Worm (Caenorhabditis elegans) whole organism, late embryonic: ENCODE data around the gene T08G2.2.

Experiments
- C08G9.2 ChIP-seq: sonication (generic microtip); optimal IDR thresholded peaks from 2 replicates; lab custom pipeline; 2016; ENCODE audit warnings: mild to moderate bottlenecking, missing genetic modification characterization, moderate library complexity, missing compliant biosample characterization
- F13H6.1 ChIP-seq: sonication (generic microtip); optimal IDR thresholded peaks from 2 replicates; lab custom pipeline; 2016; ENCODE audit warnings: missing genetic modification characterization, missing compliant biosample characterization
- K09A11.1 ChIP-seq: sonication (generic microtip); optimal IDR thresholded peaks from 2 replicates; lab custom pipeline; 2017; ENCODE audit warnings: antibody characterized with exemption, mild to moderate bottlenecking, missing genetic modification characterization, missing compliant biosample characterization; ENCODE audit not compliant: insufficient read depth
- Y22D7AL.16 ChIP-seq: sonication (generic microtip); optimal IDR thresholded peaks from 2 replicates; lab custom pipeline; 2016; ENCODE audit warnings: missing genetic modification characterization, missing compliant biosample characterization
- ahr-1 ChIP-seq: sonication (generic microtip); optimal IDR thresholded peaks from 2 replicates; lab custom pipeline; 2016; ENCODE audit warnings: missing genetic modification characterization, missing compliant biosample characterization
- ama-1 ChIP-seq: fragments of 150-350 bp; optimal IDR thresholded peaks from 2 replicates; lab custom pipeline; 2014
- ceh-14 ChIP-seq: sonication (generic microtip); optimal IDR thresholded peaks from 2 replicates; lab custom pipeline; 2016; ENCODE audit warnings: missing genotype, missing genetic modification characterization, missing compliant biosample characterization
- ceh-18 ChIP-seq: sonication (generic microtip); optimal IDR thresholded peaks from 2 replicates; lab custom pipeline; 2016; ENCODE audit warnings: missing genetic modification characterization, missing compliant biosample characterization
- ceh-19 ChIP-seq: fragments of 200-800 bp; sonication (Bioruptor generic); optimal IDR thresholded peaks from 2 replicates; lab custom pipeline; 2018; ENCODE audit warnings: mild to moderate bottlenecking, missing genetic modification characterization, missing compliant biosample characterization
- ceh-2 ChIP-seq: sonication (generic microtip); optimal IDR thresholded peaks from 2 replicates; lab custom pipeline; 2016; ENCODE audit warnings: missing genotype, missing genetic modification characterization, missing compliant biosample characterization
- ceh-24 ChIP-seq: sonication (generic microtip); optimal IDR thresholded peaks from 2 replicates; lab custom pipeline; 2016; ENCODE audit warnings: mild to moderate bottlenecking, missing genetic modification characterization, missing compliant biosample characterization
- ceh-31 ChIP-seq: sonication (generic microtip); optimal IDR thresholded peaks from 2 replicates; lab custom pipeline; 2016; ENCODE audit warnings: missing genetic modification characterization, missing compliant biosample characterization
- ceh-34 ChIP-seq: sonication (generic microtip); optimal IDR thresholded peaks from 2 replicates; lab custom pipeline; 2016; ENCODE audit warnings: mild to moderate bottlenecking, missing genetic modification characterization, missing compliant biosample characterization
- ceh-45 ChIP-seq: fragments of 200-800 bp; sonication (Bioruptor generic); IDR thresholded peaks from 2 replicates; pipeline ENCODE4 v1.3.6; 2022; ENCODE audit warnings: missing genetic modification reagents, missing genetic modification characterization, missing compliant biosample characterization
- ceh-48 ChIP-seq: sonication (generic microtip); optimal IDR thresholded peaks from 2 replicates; lab custom pipeline; 2016; ENCODE audit warnings: missing genetic modification characterization, inconsistent platforms, missing compliant biosample characterization
- ceh-6 ChIP-seq: fragments of 200-800 bp; sonication (Bioruptor generic); optimal IDR thresholded peaks from 2 replicates; lab custom pipeline; 2018; ENCODE audit warnings: mild to moderate bottlenecking, missing genetic modification characterization, missing compliant biosample characterization
- dmd-4 ChIP-seq: sonication (generic microtip); optimal IDR thresholded peaks from 2 replicates; lab custom pipeline; 2016; ENCODE audit warnings: borderline replicate concordance, missing genetic modification characterization, missing compliant biosample characterization
- dve-1 ChIP-seq: sonication (generic microtip); optimal IDR thresholded peaks from 2 replicates; lab custom pipeline; 2017; ENCODE audit warnings: antibody characterized with exemption, mild to moderate bottlenecking, missing genetic modification characterization, missing compliant biosample characterization
- elt-2 ChIP-seq: sonication (generic microtip); optimal IDR thresholded peaks from 2 replicates; lab custom pipeline; 2016; ENCODE audit warnings: missing genetic modification reagents, missing genetic modification characterization, missing compliant biosample characterization
- ets-4 ChIP-seq: sonication (generic microtip); optimal IDR thresholded peaks from 2 replicates; lab custom pipeline; 2016; ENCODE audit warnings: missing genetic modification characterization, missing compliant biosample characterization
- eyg-1 ChIP-seq: sonication (generic microtip); optimal IDR thresholded peaks from 2 replicates; lab custom pipeline; 2016; ENCODE audit warnings: missing genotype, missing genetic modification characterization, missing compliant biosample characterization
- fkh-6 ChIP-seq: sonication (generic microtip); optimal IDR thresholded peaks from 2 replicates; lab custom pipeline; 2016; ENCODE audit warnings: missing genetic modification characterization, missing compliant biosample characterization
- gmeb-2 ChIP-seq: sonication (generic microtip); optimal IDR thresholded peaks from 2 replicates; lab custom pipeline; 2016; ENCODE audit warnings: missing genetic modification characterization, inconsistent platforms, missing compliant biosample characterization
- hlh-15 ChIP-seq: sonication (generic microtip); optimal IDR thresholded peaks from 2 replicates; lab custom pipeline; 2016; ENCODE audit warnings: missing genetic modification characterization, missing compliant biosample characterization
- hlh-30 ChIP-seq: sonication (generic microtip); optimal IDR thresholded peaks from 2 replicates; lab custom pipeline; 2017; ENCODE audit warnings: antibody characterized with exemption, missing genetic modification characterization, missing compliant biosample characterization; ENCODE audit not compliant: insufficient read depth
- hlh-6 ChIP-seq: sonication (generic microtip); optimal IDR thresholded peaks from 2 replicates; lab custom pipeline; 2016; ENCODE audit warnings: missing genotype, missing genetic modification characterization, missing compliant biosample characterization
- hlh-8 ChIP-seq: sonication (generic microtip); optimal IDR thresholded peaks from 2 replicates; lab custom pipeline; 2016; ENCODE audit warnings: missing genotype, missing genetic modification characterization, missing compliant biosample characterization
- madf-2 ChIP-seq: sonication (generic microtip); optimal IDR thresholded peaks from 2 replicates; lab custom pipeline; 2017; ENCODE audit warnings: missing genetic modification characterization, missing compliant biosample characterization
- mec-3 ChIP-seq: sonication (generic microtip); optimal IDR thresholded peaks from 2 replicates; lab custom pipeline; 2016; ENCODE audit warnings: borderline replicate concordance, missing genetic modification characterization, missing compliant biosample characterization
- nfya-1 ChIP-seq: sonication (generic microtip); optimal IDR thresholded peaks from 2 replicates; lab custom pipeline; 2017; ENCODE audit warnings: missing genetic modification characterization, mild to moderate bottlenecking, missing compliant biosample characterization, antibody characterized with exemption, moderate library complexity
- nhr-11 ChIP-seq: fragments of 150-350 bp; optimal IDR thresholded peaks from 2 replicates; lab custom pipeline; 2014; ENCODE audit warnings: missing biosample characterization, missing genetic modification characterization
- nhr-232 ChIP-seq: sonication (generic microtip); optimal IDR thresholded peaks from 2 replicates; lab custom pipeline; 2016; ENCODE audit warnings: missing genetic modification characterization, missing compliant biosample characterization
- npax-4 ChIP-seq: sonication (generic microtip); optimal IDR thresholded peaks from 2 replicates; lab custom pipeline; 2016; ENCODE audit warnings: missing genetic modification characterization, missing compliant biosample characterization
- pag-3 ChIP-seq: sonication (generic microtip); optimal IDR thresholded peaks from 2 replicates; lab custom pipeline; 2016; ENCODE audit warnings: missing compliant biosample characterization, missing genetic modification characterization, borderline replicate concordance
- pat-9 ChIP-seq: fragments of 200-800 bp; sonication (Bioruptor generic); optimal IDR thresholded peaks from 2 replicates; lab custom pipeline; 2018; ENCODE audit warnings: mild to moderate bottlenecking, missing genetic modification characterization, moderate library complexity, missing compliant biosample characterization
- pax-1 ChIP-seq: fragments of 150-350 bp; optimal IDR thresholded peaks from 2 replicates; lab custom pipeline; 2014; ENCODE audit warnings: missing biosample characterization, missing genetic modification characterization
- pha-4 ChIP-seq: fragments of 150-350 bp; optimal IDR thresholded peaks from 2 replicates; lab custom pipeline; 2018; ENCODE audit warnings: missing biosample characterization, missing genetic modification reagents, missing genetic modification characterization
- pros-1 ChIP-seq: fragments of 150-350 bp; optimal IDR thresholded peaks from 2 replicates; lab custom pipeline; 2014; ENCODE audit warnings: missing biosample characterization, missing genetic modification reagents, missing genetic modification characterization
- ref-2 ChIP-seq: sonication (generic microtip); optimal IDR thresholded peaks from 2 replicates; lab custom pipeline; 2016; ENCODE audit warnings: missing genetic modification characterization, missing compliant biosample characterization
- rnt-1 ChIP-seq: sonication (generic microtip); optimal IDR thresholded peaks from 2 replicates; lab custom pipeline; 2016; ENCODE audit warnings: missing genetic modification characterization, missing compliant biosample characterization
- sdc-2 ChIP-seq: sonication (generic microtip); optimal IDR thresholded peaks from 2 replicates; lab custom pipeline; 2016; ENCODE audit warnings: missing genotype, missing genetic modification characterization, missing compliant biosample characterization
- sox-4 ChIP-seq: sonication (generic microtip); optimal IDR thresholded peaks from 2 replicates; lab custom pipeline; 2017; ENCODE audit warnings: mild to moderate bottlenecking, missing genetic modification characterization, inconsistent platforms, missing compliant biosample characterization
- syd-9 ChIP-seq: sonication (generic microtip); optimal IDR thresholded peaks from 2 replicates; lab custom pipeline; 2016; ENCODE audit warnings: mild to moderate bottlenecking, missing genetic modification characterization, moderate library complexity, missing compliant biosample characterization
- tbx-2 ChIP-seq: sonication (generic microtip); optimal IDR thresholded peaks from 2 replicates; lab custom pipeline; 2016; ENCODE audit warnings: missing genetic modification characterization, missing compliant biosample characterization
- ttx-3 ChIP-seq: sonication (generic microtip); optimal IDR thresholded peaks from 2 replicates; lab custom pipeline; 2016; ENCODE audit warnings: missing genetic modification reagents, missing genetic modification characterization, missing compliant biosample characterization
- unc-42 ChIP-seq: sonication (generic microtip); optimal IDR thresholded peaks from 2 replicates; lab custom pipeline; 2016; ENCODE audit warnings: missing genotype, missing genetic modification characterization, missing compliant biosample characterization
- unc-55 ChIP-seq: sonication (generic microtip); optimal IDR thresholded peaks from 2 replicates; lab custom pipeline; 2017; ENCODE audit warnings: missing biosample characterization, missing genetic modification reagents, missing genetic modification characterization
- zip-5 ChIP-seq: sonication (generic microtip); optimal IDR thresholded peaks from 2 replicates; lab custom pipeline; 2016; ENCODE audit warnings: missing genetic modification characterization, missing compliant biosample characterization
- ztf-16 ChIP-seq: sonication (generic microtip); optimal IDR thresholded peaks from 2 replicates; lab custom pipeline; 2017; ENCODE audit warnings: missing genetic modification characterization, missing compliant biosample characterization

The T08G2.2 gene

ce11 chrX:17184363-17184762 is 24.8 kb downstream of the T08G2.2 start:
- peak; percentile 73 for TF ChIP-seq ceh-14 (tag; lab: Kevin White, UChicago)
- TF ChIP-seq pag-3 (tag; lab: Kevin White, UChicago), result no peak
- no peak for TF ChIP-seq pat-9 (tag; lab: Kevin White, UChicago)
- TF ChIP-seq ets-4 (tag; lab: Kevin White, UChicago), result peak; percentile 45
- TF ChIP-seq hlh-6 (tag; lab: Kevin White, UChicago), result peak; percentile 5
- no peak for TF ChIP-seq eyg-1 (tag; lab: Kevin White, UChicago)
- TF ChIP-seq ceh-48 (tag; lab: Kevin White, UChicago), result peak; percentile 21
- no peak for TF ChIP-seq pha-4 (tag; lab: Kevin White, UChicago)
- no peak for TF ChIP-seq nhr-232 (tag; lab: Kevin White, UChicago)
- TF ChIP-seq ceh-34 (tag; lab: Kevin White, UChicago), result peak; percentile 89
- TF ChIP-seq Y22D7AL.16 (tag; lab: Kevin White, UChicago), result no peak
- TF ChIP-seq hlh-8, result no peak
- no peak for TF ChIP-seq sox-4 (tag; lab: Kevin White, UChicago)
- peak; percentile 65 for TF ChIP-seq hlh-30 (tag; lab: Kevin White, UChicago)
- peak; percentile 52 for TF ChIP-seq ceh-2 (tag; lab: Kevin White, UChicago)
- peak; percentile 71 for TF ChIP-seq tbx-2 (tag; lab: Kevin White, UChicago)
- peak; percentile 70 for TF ChIP-seq nfya-1 (tag; lab: Kevin White, UChicago)
- no peak for TF ChIP-seq K09A11.1 (tag; lab: Kevin White, UChicago)
- peak; percentile 94 for TF ChIP-seq sdc-2 (tag; lab: Kevin White, UChicago)
- TF ChIP-seq npax-4 (tag; lab: Kevin White, UChicago), result no peak
- peak; percentile 4 for TF ChIP-seq ceh-6 (GFP tag; lab: Kevin White, UChicago)
- TF ChIP-seq ceh-19 (GFP tag; lab: Kevin White, UChicago), result peak; percentile 72
- TF ChIP-seq nhr-11, result no peak
- no peak for TF ChIP-seq madf-2 (tag; lab: Kevin White, UChicago)
- TF ChIP-seq dve-1 (tag; lab: Kevin White, UChicago), result peak; percentile 22
- TF ChIP-seq ceh-18 (tag; lab: Kevin White, UChicago), result peak; percentile 78
- TF ChIP-seq ceh-45 (GFP tag; lab: Robert Waterston, UW), result no peak
- peak; percentile 61 for TF ChIP-seq unc-55 (GFP tag; lab: Kevin White, UChicago)
- peak; percentile 65 for TF ChIP-seq F13H6.1 (tag; lab: Kevin White, UChicago)
- peak; percentile 33 for TF ChIP-seq pros-1 (tag; lab: Kevin White, UChicago)
- peak; percentile 79 for TF ChIP-seq ref-2
- TF ChIP-seq rnt-1 (tag; lab: Kevin White, UChicago), result peak; percentile 50
- TF ChIP-seq syd-9 (tag; lab: Kevin White, UChicago), result peak; percentile 19
- peak; percentile 52 for TF ChIP-seq fkh-6
- TF ChIP-seq ceh-31 (tag; lab: Kevin White, UChicago), result peak; percentile 85
- TF ChIP-seq unc-42, result peak; percentile 42
- TF ChIP-seq pax-1 (tag; lab: Kevin White, UChicago), result no peak
- TF ChIP-seq C08G9.2, result peak; percentile 1

- TF ChIP-seq ahr-1, result no peak
- no peak for TF ChIP-seq ceh-31 (tag; lab: Kevin White, UChicago)
- TF ChIP-seq mec-3, result no peak
- no peak for TF ChIP-seq nhr-232 (tag; lab: Kevin White, UChicago)
- TF ChIP-seq C08G9.2, result no peak
- no peak for TF ChIP-seq hlh-6 (tag; lab: Kevin White, UChicago)
- no peak for TF ChIP-seq pat-9 (tag; lab: Kevin White, UChicago)
- no peak for TF ChIP-seq unc-55 (GFP tag; lab: Kevin White, UChicago)
- TF ChIP-seq pax-1 (tag; lab: Kevin White, UChicago), result peak; percentile 22
- no peak for TF ChIP-seq ceh-24
- no peak for TF ChIP-seq dmd-4 (tag; lab: Kevin White, UChicago)
- TF ChIP-seq ref-2, result no peak
- TF ChIP-seq sdc-2 (tag; lab: Kevin White, UChicago), result peak; percentile 98
- TF ChIP-seq hlh-8, result no peak
- TF ChIP-seq hlh-15, result no peak
- TF ChIP-seq fkh-6, result no peak
- no peak for TF ChIP-seq madf-2 (tag; lab: Kevin White, UChicago)
- no peak for TF ChIP-seq zip-5 (tag; lab: Kevin White, UChicago)
- peak; percentile 5 for TF ChIP-seq gmeb-2 (tag; lab: Kevin White, UChicago)
- peak; percentile 50 for TF ChIP-seq tbx-2 (tag; lab: Kevin White, UChicago)
- no peak for TF ChIP-seq K09A11.1 (tag; lab: Kevin White, UChicago)
- TF ChIP-seq npax-4 (tag; lab: Kevin White, UChicago), result no peak
- peak; percentile 64 for TF ChIP-seq elt-2 (tag; lab: Kevin White, UChicago)
- no peak for TF ChIP-seq ama-1 (lab: Kevin White, UChicago)
- TF ChIP-seq ttx-3 (tag; lab: Kevin White, UChicago), result peak; percentile 45
- no peak for TF ChIP-seq ceh-48 (tag; lab: Kevin White, UChicago)
- no peak for TF ChIP-seq sox-4 (tag; lab: Kevin White, UChicago)
- peak; percentile 32 for TF ChIP-seq ztf-16 (tag; lab: Kevin White, UChicago)
- TF ChIP-seq ceh-14 (tag; lab: Kevin White, UChicago), result no peak
Measured at ce11 chrX:17181220-17181619, 27.9 kb downstream of the T08G2.2 start.
